Fruit fly (Drosophila melanogaster) whole organism, prepupa: Measurements from ENCODE around the gene CG6791.

Experiments used
- Blimp-1 ChIP-seq: fragments of 200-800 bp; sonication (Bioruptor generic); optimal IDR thresholded peaks from 3 replicates; lab custom pipeline; 2017; ENCODE audit warnings: missing biosample characterization, missing genetic modification characterization, mild to moderate bottlenecking, moderate library complexity, missing genetic modification reagents
- CG3032 ChIP-seq: fragments of 200-800 bp; optimal IDR thresholded peaks from 2 replicates; lab custom pipeline; 2019; ENCODE audit warnings: missing biosample characterization, mild to moderate bottlenecking, missing genetic modification characterization, moderate library complexity
- CG3919 ChIP-seq: fragments of 200-800 bp; sonication (Bioruptor generic); optimal IDR thresholded peaks from 3 replicates; lab custom pipeline; 2016; ENCODE audit warnings: missing biosample characterization, missing genetic modification characterization
- CG4318 ChIP-seq: fragments of 200-800 bp; sonication (Bioruptor generic); optimal IDR thresholded peaks from 3 replicates; lab custom pipeline; 2017; ENCODE audit warnings: missing biosample characterization, mild to moderate bottlenecking, missing genetic modification characterization
- CG7368 ChIP-seq: fragments of 200-800 bp; sonication (Bioruptor generic); optimal IDR thresholded peaks from 3 replicates; lab custom pipeline; 2016; ENCODE audit warnings: missing biosample characterization, missing genetic modification characterization
- Eip75B ChIP-seq: fragments of 200-800 bp; sonication (Bioruptor generic); optimal IDR thresholded peaks from 3 replicates; lab custom pipeline; 2016; ENCODE audit warnings: missing biosample characterization, missing genetic modification characterization
- Eip93F ChIP-seq: fragments of 200-800 bp; sonication (Bioruptor generic); optimal IDR thresholded peaks from 2 replicates; lab custom pipeline; 2016; ENCODE audit warnings: missing biosample characterization, mild to moderate bottlenecking, missing genetic modification characterization
- Ets96B ChIP-seq: fragments of 200-800 bp; optimal IDR thresholded peaks from 2 replicates; lab custom pipeline; 2019; ENCODE audit warnings: missing biosample characterization, mild to moderate bottlenecking, missing genetic modification characterization, moderate library complexity
- Sox102F ChIP-seq: fragments of 200-800 bp; sonication (Bioruptor generic); optimal IDR thresholded peaks from 2 replicates; lab custom pipeline; 2016; ENCODE audit warnings: missing biosample characterization, mild to moderate bottlenecking, missing genetic modification characterization
- fkh ChIP-seq: fragments of 200-800 bp; sonication (Bioruptor generic); optimal IDR thresholded peaks from 3 replicates; lab custom pipeline; 2017; ENCODE audit warnings: missing biosample characterization, mild to moderate bottlenecking, missing genetic modification characterization, moderate library complexity
- net ChIP-seq: fragments of 200-800 bp; sonication (Bioruptor generic); optimal IDR thresholded peaks from 3 replicates; lab custom pipeline; 2016; ENCODE audit warnings: missing biosample characterization, missing genetic modification characterization
- spab ChIP-seq: fragments of 200-800 bp; sonication (Bioruptor generic); optimal IDR thresholded peaks from 2 replicates; lab custom pipeline; 2017; ENCODE audit warnings: missing biosample characterization, mild to moderate bottlenecking, missing genetic modification characterization, missing genetic modification reagents
- ss ChIP-seq, 2 experiments: fragments of 200-800 bp; sonication (Bioruptor generic); optimal IDR thresholded peaks; 2 replicates in 1 of 2; 3 replicates in 1 of 2; lab custom pipeline; 2017 to 2018; ENCODE audit warnings: mild to moderate bottlenecking in 2 of 2, missing biosample characterization in 2 of 2, missing genetic modification characterization in 2 of 2, moderate library complexity in 1 of 2

CG6791 gene

dm6 chr3R:11544150-11544549 is 45.8 kb downstream of the CG6791 start:
- TF ChIP-seq net (GFP tag; lab: Kevin White, UChicago) (no peak), Ets96B (tag; lab: Kevin White, UChicago) (no peak), CG3919 (GFP tag; lab: Kevin White, UChicago) (no peak), Eip93F (GFP tag; lab: Kevin White, UChicago) (no peak), Eip75B (GFP tag; lab: Kevin White, UChicago) (no peak), fkh (no peak), CG7368 (GFP tag; lab: Kevin White, UChicago) (no peak), CG4318 (GFP tag; lab: Kevin White, UChicago) (no peak)

- TF ChIP-seq fkh (no peak), Blimp-1 (GFP tag; lab: Kevin White, UChicago) (no peak), ss (GFP tag; optimal IDR thresholded peaks at IDR 0.05; lab: Kevin White, UChicago) (no peak), CG3032 (no peak), Sox102F (GFP tag; lab: Kevin White, UChicago) (no peak), spab (no peak)
Measured at dm6 chr3R:11542899-11543619, 46.9 kb downstream of the CG6791 start, which contains the start of gene dpr4. dpr4 (minus strand) TSS chr3R:11542949.
